Worm (Caenorhabditis elegans) whole organism, young adult: Measurements from ENCODE around the gene lin-14.
A peak's percentile ranks its signal among the peaks of the same experiment; 100 is the strongest.

Experiments
- C06A6.2 ChIP-seq: fragments of 200-800 bp; sonication (Bioruptor generic); conservative IDR thresholded peaks from 2 replicates; pipeline ENCODE4 v1.3.6; 2022; ENCODE audit warnings: missing genetic modification characterization, missing compliant biosample characterization
- C17E4.6 ChIP-seq: fragments of 200-800 bp; sonication (Bioruptor generic); IDR thresholded peaks from 2 replicates; pipeline ENCODE4 v1.3.6; 2022; ENCODE audit warnings: missing genetic modification reagents, missing genetic modification characterization, missing compliant biosample characterization
- F22D6.2 ChIP-seq: sonication (generic microtip); optimal IDR thresholded peaks from 2 replicates; lab custom pipeline; 2016; ENCODE audit warnings: mild to moderate bottlenecking, missing genetic modification characterization, missing compliant biosample characterization
- F55B11.4 ChIP-seq: sonication (generic microtip); optimal IDR thresholded peaks from 2 replicates; lab custom pipeline; 2016; ENCODE audit warnings: missing compliant biosample characterization, missing genetic modification characterization, borderline replicate concordance; ENCODE audit not compliant: insufficient read depth
- T07F8.4 ChIP-seq: sonication (generic microtip); optimal IDR thresholded peaks from 2 replicates; lab custom pipeline; 2016; ENCODE audit warnings: mild to moderate bottlenecking, missing genetic modification characterization, moderate library complexity, missing compliant biosample characterization
- Y53F4B.3 ChIP-seq: fragments of 200-800 bp; sonication (Bioruptor generic); IDR thresholded peaks from 2 replicates; pipeline ENCODE4 v1.3.6; 2022; ENCODE audit warnings: missing genetic modification reagents, missing genetic modification characterization, missing compliant biosample characterization
- Y67H2A.10 ChIP-seq: fragments of 200-800 bp; sonication (Bioruptor generic); conservative IDR thresholded peaks from 2 replicates; pipeline ENCODE4 v1.3.6; 2022; ENCODE audit warnings: missing genetic modification reagents, missing genetic modification characterization, missing compliant biosample characterization
- Y79H2A.3 ChIP-seq: fragments of 200-800 bp; sonication (Bioruptor generic); conservative IDR thresholded peaks from 2 replicates; pipeline ENCODE4 v1.3.6; 2022; ENCODE audit warnings: missing genetic modification reagents, missing genetic modification characterization, missing compliant biosample characterization
- ama-1 ChIP-seq, 3 experiments: fragments of 150-350 bp in 1 of 3; sonication (generic microtip) in 2 of 3; optimal IDR thresholded peaks; 2 replicates each; lab custom pipeline; 2014 to 2018; ENCODE audit warnings: missing biosample characterization in 2 of 3, missing genetic modification characterization in 2 of 3, missing genetic modification reagents in 2 of 3
- atf-7 ChIP-seq: sonication (generic microtip); optimal IDR thresholded peaks from 2 replicates; lab custom pipeline; 2017; ENCODE audit warnings: mild to moderate bottlenecking, missing genetic modification characterization, missing compliant biosample characterization
- cebp-1 ChIP-seq, 2 experiments: fragments of 200-800 bp in 1 of 2; sonication (Bioruptor generic) in 1 of 2; sonication (generic microtip) in 1 of 2; IDR thresholded peaks in 1 of 2; optimal IDR thresholded peaks in 1 of 2; 2 replicates each; pipeline versions ENCODE4 v1.3.6 to Lab custom; 2017 to 2022; ENCODE audit warnings: missing compliant biosample characterization in 2 of 2, missing genetic modification characterization in 2 of 2, mild to moderate bottlenecking in 1 of 2, missing genetic modification reagents in 1 of 2, moderate library complexity in 1 of 2
- ceh-40 ChIP-seq: fragments of 200-800 bp; sonication (Bioruptor generic); IDR thresholded peaks from 2 replicates; pipeline ENCODE4 v1.3.6; 2022; ENCODE audit warnings: missing genetic modification characterization, missing compliant biosample characterization
- ceh-58 ChIP-seq: fragments of 200-800 bp; sonication (Bioruptor generic); IDR thresholded peaks from 2 replicates; pipeline ENCODE4 v1.3.6; 2022; ENCODE audit warnings: missing genetic modification characterization, missing compliant biosample characterization
- die-1 ChIP-seq: sonication (generic microtip); optimal IDR thresholded peaks from 2 replicates; lab custom pipeline; 2016; ENCODE audit warnings: missing genotype, mild to moderate bottlenecking, missing genetic modification characterization, missing compliant biosample characterization
- dox-1 ChIP-seq: fragments of 200-800 bp; sonication (Bioruptor generic); IDR thresholded peaks from 2 replicates; pipeline ENCODE4 v1.3.6; 2022; ENCODE audit warnings: missing genetic modification reagents, missing genetic modification characterization, missing compliant biosample characterization
- ekl-4 ChIP-seq: fragments of 200-800 bp; sonication (Bioruptor generic); IDR thresholded peaks from 2 replicates; pipeline ENCODE4 v1.3.6; 2022; ENCODE audit warnings: missing genetic modification reagents, missing genetic modification characterization, missing compliant biosample characterization
- ets-4 ChIP-seq: fragments of 200-800 bp; sonication (Bioruptor generic); optimal IDR thresholded peaks from 2 replicates; lab custom pipeline; 2018; ENCODE audit warnings: mild to moderate bottlenecking, missing genetic modification characterization, missing compliant biosample characterization
- gei-17 ChIP-seq: fragments of 200-800 bp; sonication (Bioruptor generic); optimal IDR thresholded peaks from 2 replicates; lab custom pipeline; 2018; ENCODE audit warnings: mild to moderate bottlenecking, missing genetic modification characterization, missing compliant biosample characterization
- hlh-12 ChIP-seq: sonication (generic microtip); optimal IDR thresholded peaks from 2 replicates; lab custom pipeline; 2016; ENCODE audit warnings: missing genetic modification characterization, missing compliant biosample characterization
- hmg-1.2 ChIP-seq: fragments of 200-800 bp; sonication (Bioruptor generic); IDR thresholded peaks from 2 replicates; pipeline ENCODE4 v1.3.6; 2022; ENCODE audit warnings: missing genetic modification reagents, missing genetic modification characterization, missing compliant biosample characterization
- hrde-1 ChIP-seq: sonication (generic microtip); optimal IDR thresholded peaks from 2 replicates; lab custom pipeline; 2016; ENCODE audit warnings: missing genetic modification characterization, mild to moderate bottlenecking, missing compliant biosample characterization, moderate library complexity, missing genotype, missing genetic modification reagents, borderline replicate concordance
- hsf-1 ChIP-seq: fragments of 200-800 bp; sonication (Bioruptor generic); IDR thresholded peaks from 2 replicates; pipeline ENCODE4 v1.3.6; 2022; ENCODE audit warnings: missing genetic modification reagents, missing genetic modification characterization, missing compliant biosample characterization
- let-526 ChIP-seq: fragments of 200-800 bp; sonication (Bioruptor generic); IDR thresholded peaks from 2 replicates; pipeline ENCODE4 v1.3.6; 2022; ENCODE audit warnings: missing genetic modification reagents, missing genetic modification characterization, missing compliant biosample characterization
- let-607 ChIP-seq, 2 experiments: fragments of 200-800 bp in 1 of 2; sonication (Bioruptor generic) in 1 of 2; sonication (generic microtip) in 1 of 2; optimal IDR thresholded peaks; 2 replicates each; lab custom pipeline; 2016 to 2018; ENCODE audit warnings: mild to moderate bottlenecking in 2 of 2, missing compliant biosample characterization in 2 of 2, missing genetic modification characterization in 2 of 2, moderate library complexity in 2 of 2, missing genotype in 1 of 2
- lin-54 ChIP-seq: fragments of 200-800 bp; sonication (Bioruptor generic); optimal IDR thresholded peaks from 2 replicates; lab custom pipeline; 2018; ENCODE audit warnings: mild to moderate bottlenecking, missing genetic modification characterization, missing compliant biosample characterization
- madf-8 ChIP-seq: fragments of 200-800 bp; sonication (Bioruptor generic); conservative IDR thresholded peaks from 2 replicates; pipeline ENCODE4 v1.3.6; 2022; ENCODE audit warnings: missing genetic modification reagents, missing genetic modification characterization, missing compliant biosample characterization
- mcd-1 ChIP-seq: fragments of 200-800 bp; sonication (Bioruptor generic); IDR thresholded peaks from 2 replicates; pipeline ENCODE4 v1.3.6; 2022; ENCODE audit warnings: missing genetic modification reagents, missing genetic modification characterization, missing compliant biosample characterization
- nhr-120 ChIP-seq: fragments of 200-800 bp; sonication (Bioruptor generic); IDR thresholded peaks from 2 replicates; pipeline ENCODE4 v1.3.6; 2022; ENCODE audit warnings: missing genetic modification characterization, missing compliant biosample characterization
- nhr-80 ChIP-seq: sonication (generic microtip); optimal IDR thresholded peaks from 2 replicates; lab custom pipeline; 2016; ENCODE audit warnings: missing genetic modification characterization, missing compliant biosample characterization
- pbrm-1 ChIP-seq: fragments of 200-800 bp; sonication (Bioruptor generic); IDR thresholded peaks from 2 replicates; pipeline ENCODE4 v1.3.6; 2022; ENCODE audit warnings: missing genetic modification reagents, missing genetic modification characterization, missing compliant biosample characterization
- pha-4 ChIP-seq: fragments of 150-350 bp; sonication (generic microtip); optimal IDR thresholded peaks from 2 replicates; lab custom pipeline; 2014; ENCODE audit warnings: missing biosample characterization, missing genetic modification reagents, missing genetic modification characterization
- snpc-4 ChIP-seq, 5 experiments: fragments of 150-350 bp in 1 of 5; sonication (generic microtip) in 4 of 5; optimal IDR thresholded peaks; 2 replicates each; lab custom pipeline; 2014 to 2018; ENCODE audit warnings: missing genetic modification characterization in 5 of 5, missing biosample characterization in 3 of 5, antibody characterized with exemption in 2 of 5, mild to moderate bottlenecking in 2 of 5, missing compliant biosample characterization in 2 of 5, missing genotype in 2 of 5, moderate library complexity in 2 of 5, missing genetic modification reagents in 1 of 5
- tbp1 ChIP-seq: fragments of 200-800 bp; sonication (Bioruptor generic); optimal IDR thresholded peaks from 2 replicates; lab custom pipeline; 2018; ENCODE audit warnings: mild to moderate bottlenecking, missing genetic modification characterization, missing compliant biosample characterization
- tlf-1 ChIP-seq: fragments of 200-800 bp; sonication (Bioruptor generic); optimal IDR thresholded peaks from 2 replicates; lab custom pipeline; 2018; ENCODE audit warnings: mild to moderate bottlenecking, missing genetic modification characterization, missing compliant biosample characterization

Gene lin-14

DNA sequence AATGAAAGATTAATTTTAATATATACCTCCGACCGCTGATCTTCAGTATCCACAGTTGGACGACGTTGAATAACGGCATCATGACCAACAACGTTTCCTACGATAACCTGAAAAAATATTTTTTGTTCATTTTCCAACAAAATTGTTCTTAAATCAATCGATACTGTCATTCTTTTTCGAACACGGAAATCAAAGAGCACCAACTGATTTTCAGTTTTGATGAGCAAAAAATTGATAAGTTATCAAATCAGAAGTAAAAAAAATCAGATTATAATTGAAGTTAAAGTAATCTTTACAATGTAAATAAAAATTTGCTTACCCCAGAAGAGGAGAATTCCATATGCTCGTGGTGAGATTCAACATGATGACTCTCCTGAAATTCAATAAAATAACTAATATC, 53.1 kb downstream of the lin-14 start:
- no peak for TF ChIP-seq madf-8 (GFP tag; lab: Robert Waterston, UW)
- TF ChIP-seq F55B11.4 (tag; lab: Kevin White, UChicago), result no peak
- TF ChIP-seq ceh-58 (GFP tag; lab: Robert Waterston, UW), result no peak
- no peak for TF ChIP-seq die-1 (tag; lab: Kevin White, UChicago)
- TF ChIP-seq hlh-12 (tag; lab: Kevin White, UChicago), result no peak
- no peak for TF ChIP-seq atf-7 (tag; lab: Kevin White, UChicago)
- TF ChIP-seq hsf-1 (GFP tag; lab: Robert Waterston, UW), result no peak
- no peak for TF ChIP-seq Y79H2A.3 (GFP tag; lab: Robert Waterston, UW)
- no peak for TF ChIP-seq hrde-1
- TF ChIP-seq, all 124 proteins: peak for 0

DNA sequence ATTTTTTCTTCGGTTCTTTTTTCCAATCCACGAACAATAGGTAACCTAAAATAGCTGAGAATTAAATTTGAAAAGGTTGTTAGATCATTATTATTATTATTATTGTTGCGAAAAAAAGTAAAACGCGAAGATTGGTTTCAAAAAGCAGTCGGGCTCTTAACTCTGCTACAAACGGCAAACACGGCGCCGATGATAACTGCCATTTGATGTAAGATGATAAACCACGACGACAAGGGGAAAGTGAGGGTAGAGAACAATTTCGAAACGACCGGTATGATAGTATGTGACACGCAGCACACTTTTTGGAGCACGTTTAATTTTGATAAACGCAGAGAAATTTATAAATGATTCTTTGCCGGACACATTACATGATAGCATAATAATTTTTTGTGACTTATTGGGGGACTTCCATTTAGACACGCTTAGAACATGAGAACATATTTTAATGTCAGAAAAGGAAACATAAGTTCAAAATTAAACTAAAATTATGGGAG, 53.7 kb downstream of the lin-14 start, which contains the start of gene hpo-34:
Gene hpo-34 (minus strand): TSS at position 51 of the 494 bp plus-strand sequence.
- TF ChIP-seq C06A6.2 (GFP tag; lab: Robert Waterston, UW) (no peak), ets-4 (GFP tag; lab: Kevin White, UChicago) (peak; percentile 56), cebp-1 (GFP tag; IDR thresholded peaks at IDR 0.05; lab: Robert Waterston, UW) (no peak; the same call in 1 of the 2 replicates), cebp-1 (tag; optimal IDR thresholded peaks at IDR 0.05; lab: Kevin White, UChicago) (peak; percentile 69), Y67H2A.10 (GFP tag; lab: Robert Waterston, UW) (no peak), pha-4 (tag; lab: Kevin White, UChicago) (no peak), hmg-1.2 (GFP tag; lab: Robert Waterston, UW) (no peak), T07F8.4 (no peak), dox-1 (GFP tag; lab: Robert Waterston, UW) (peak; percentile 60), let-607 (tag; optimal IDR thresholded peaks at IDR 0.05; lab: Kevin White, UChicago) (peak; percentile 62 to 80), Y53F4B.3 (no peak), C17E4.6 (GFP tag; lab: Robert Waterston, UW) (no peak), mcd-1 (GFP tag; lab: Robert Waterston, UW) (no peak), gei-17 (GFP tag; lab: Kevin White, UChicago) (no peak), atf-7 (tag; lab: Kevin White, UChicago) (peak; percentile 41), F22D6.2 (tag; lab: Kevin White, UChicago) (no peak), tlf-1 (GFP tag; lab: Kevin White, UChicago) (no peak), snpc-4 (GFP tag; optimal IDR thresholded peaks at IDR 0.05; lab: Kevin White, UChicago) (no peak), snpc-4 (tag; optimal IDR thresholded peaks at IDR 0.05; lab: Kevin White, UChicago) (peak in 1 of 4 experiments; percentile 25), nhr-120 (GFP tag; lab: Robert Waterston, UW) (no peak), nhr-80 (tag; lab: Kevin White, UChicago) (peak; percentile 98), pbrm-1 (no peak), tbp1 (GFP tag; lab: Kevin White, UChicago) (no peak), ama-1 (optimal IDR thresholded peaks at IDR 0.05; lab: Kevin White, UChicago) (no peak), ama-1 (GFP tag; optimal IDR thresholded peaks at IDR 0.05; lab: Kevin White, UChicago) (no peak), let-526 (GFP tag; lab: Robert Waterston, UW) (no peak), ekl-4 (GFP tag; lab: Robert Waterston, UW) (no peak), lin-54 (no peak), Y79H2A.3 (GFP tag; lab: Robert Waterston, UW) (no peak), ceh-40 (GFP tag; lab: Robert Waterston, UW) (no peak)
